In genomic region chr2L:20805624-20806339, dm6 we compare ENCODE assay signal across 1 fruit fly cellular context.
TF ChIP-seq lines count a peak whose summit lies in the region.

No protein-coding gene starts in this region.

TF ChIP-seq in whole organism, embryonic, 481 proteins besides CTCF, POLR2A, EP300 and RAD21 (continued from another document and continues in another):
- TF ChIP-seq CG15696 (tag; optimal IDR thresholded peaks at IDR 0.05; lab: Kevin White, UChicago), result peak; percentile 84
- TF ChIP-seq pan (optimal IDR thresholded peaks at IDR 0.05; lab: Kevin White, UChicago), result no peak
- peak in 1 of 2 experiments; percentile 96 for TF ChIP-seq pan (GFP tag; optimal IDR thresholded peaks at IDR 0.05 in 1 of 2, IDR thresholded peaks at IDR 0.05 in 1 of 2)
- peak; percentile 94 for TF ChIP-seq CG13775 (GFP tag; optimal IDR thresholded peaks at IDR 0.05; lab: Kevin White, UChicago)
- TF ChIP-seq CG6272 (GFP tag; IDR thresholded peaks at IDR 0.05; lab: Robert Waterston, UW), result peak; percentile 92
- peak; percentile 85 for TF ChIP-seq Nf-YB (GFP tag; optimal IDR thresholded peaks at IDR 0.05; lab: Kevin White, UChicago)
- peak; percentile 90 for TF ChIP-seq chm (GFP tag; IDR thresholded peaks at IDR 0.05; lab: Robert Waterston, UW)
- TF ChIP-seq CG11695 (GFP tag; IDR thresholded peaks at IDR 0.05; lab: Robert Waterston, UW), result peak; percentile 95
- TF ChIP-seq HLH3B (GFP tag; IDR thresholded peaks at IDR 0.05; lab: Robert Waterston, UW), result peak; percentile 91
- peak; percentile 96 for TF ChIP-seq CG9727 (GFP tag; optimal IDR thresholded peaks at IDR 0.05; lab: Kevin White, UChicago)
- peak; percentile 73; the same call in 1 of the 2 replicates for TF ChIP-seq CG10321 (GFP tag; IDR thresholded peaks at IDR 0.05; lab: Robert Waterston, UW)
- no peak for TF ChIP-seq hth (optimal IDR thresholded peaks at IDR 0.05; lab: Kevin White, UChicago)
- peak; percentile 60 for TF ChIP-seq dm (GFP tag; optimal IDR thresholded peaks at IDR 0.05; lab: Kevin White, UChicago)
- peak; percentile 92 for TF ChIP-seq CG7372 (GFP tag; IDR thresholded peaks at IDR 0.05; lab: Robert Waterston, UW)
- peak in 1 of 2 experiments; percentile 97 for TF ChIP-seq bsh (GFP tag; optimal IDR thresholded peaks at IDR 0.05; lab: Kevin White, UChicago)
- TF ChIP-seq crol (GFP tag; IDR thresholded peaks at IDR 0.05; lab: Robert Waterston, UW), result peak; percentile 56
- no peak for TF ChIP-seq gfzf (GFP tag; optimal IDR thresholded peaks at IDR 0.05; lab: Kevin White, UChicago)
- TF ChIP-seq Elba2 (GFP tag; optimal IDR thresholded peaks at IDR 0.05; lab: Kevin White, UChicago), result peak; percentile 18
- peak; percentile 93 for TF ChIP-seq CG43689 (GFP tag; IDR thresholded peaks at IDR 0.05; lab: Robert Waterston, UW)
- TF ChIP-seq CG1647 (GFP tag; optimal IDR thresholded peaks at IDR 0.05; lab: Kevin White, UChicago), result peak; percentile 81
- peak; percentile 87 for TF ChIP-seq CG10462 (GFP tag; optimal IDR thresholded peaks at IDR 0.05; lab: Kevin White, UChicago)
- TF ChIP-seq ci (GFP tag; IDR thresholded peaks at IDR 0.05; lab: Robert Waterston, UW), result peak; percentile 96
- TF ChIP-seq CG33557 (GFP tag; optimal IDR thresholded peaks at IDR 0.05; lab: Kevin White, UChicago), result peak; percentile 78
- TF ChIP-seq CG11504 (tag; optimal IDR thresholded peaks at IDR 0.05; lab: Kevin White, UChicago), result peak; percentile 95
- peak; percentile 26 for TF ChIP-seq nom (GFP tag; optimal IDR thresholded peaks at IDR 0.05; lab: Kevin White, UChicago)
- TF ChIP-seq CG12219 (GFP tag; optimal IDR thresholded peaks at IDR 0.05; lab: Kevin White, UChicago), result peak; percentile 96
- peak; percentile 91 for TF ChIP-seq Optix (GFP tag; IDR thresholded peaks at IDR 0.05; lab: Robert Waterston, UW)
- TF ChIP-seq wek (GFP tag; optimal IDR thresholded peaks at IDR 0.05; lab: Kevin White, UChicago), result peak; percentile 70
- TF ChIP-seq CG8944 (GFP tag; optimal IDR thresholded peaks at IDR 0.05; lab: Kevin White, UChicago), result peak; percentile 69
- peak; percentile 19 for TF ChIP-seq CG14965 (GFP tag; optimal IDR thresholded peaks at IDR 0.05; lab: Kevin White, UChicago; ENCODE audit: borderline replicate concordance)
- peak; percentile 64 for TF ChIP-seq emc (GFP tag; optimal IDR thresholded peaks at IDR 0.05; lab: Kevin White, UChicago)
- TF ChIP-seq Neu2 (GFP tag; optimal IDR thresholded peaks at IDR 0.05; lab: Kevin White, UChicago; ENCODE audit: borderline replicate concordance), result no peak
- TF ChIP-seq dan (GFP tag; IDR thresholded peaks at IDR 0.05; lab: Robert Waterston, UW), result no peak; the same call in 1 of the 2 replicates
- TF ChIP-seq Camta (GFP tag; optimal IDR thresholded peaks at IDR 0.05; lab: Kevin White, UChicago), result peak; percentile 74
- peak; percentile 89 for TF ChIP-seq twi (tag; optimal IDR thresholded peaks at IDR 0.05; lab: Kevin White, UChicago)
- peak; percentile 70; the same call in 2 of the 3 replicates for TF ChIP-seq hb (GFP tag; IDR thresholded peaks at IDR 0.05; lab: Robert Waterston, UW; ENCODE audit: partially characterized antibody)
- TF ChIP-seq fd64A (GFP tag; optimal IDR thresholded peaks at IDR 0.05; lab: Kevin White, UChicago), result peak; percentile 84
- TF ChIP-seq CG8478 (optimal IDR thresholded peaks at IDR 0.05; lab: Kevin White, UChicago), result no peak
- peak; percentile 91 for TF ChIP-seq CG3407 (GFP tag; optimal IDR thresholded peaks at IDR 0.05; lab: Kevin White, UChicago)
- no peak for TF ChIP-seq pb (GFP tag; optimal IDR thresholded peaks at IDR 0.05; lab: Kevin White, UChicago)
- TF ChIP-seq CG4617 (GFP tag; optimal IDR thresholded peaks at IDR 0.05; lab: Kevin White, UChicago; ENCODE audit: borderline replicate concordance), result peak; percentile 85
- TF ChIP-seq scrt (GFP tag; optimal IDR thresholded peaks at IDR 0.05; lab: Kevin White, UChicago), result peak; percentile 89
- peak; percentile 97 for TF ChIP-seq Fer3 (tag; optimal IDR thresholded peaks at IDR 0.05; lab: Kevin White, UChicago)
- peak; percentile 86 for TF ChIP-seq toy (GFP tag; IDR thresholded peaks at IDR 0.05; lab: Robert Waterston, UW)
- peak; percentile 97 for TF ChIP-seq CG12659 (GFP tag; optimal IDR thresholded peaks at IDR 0.05; lab: Kevin White, UChicago)
- peak; percentile 95 for TF ChIP-seq phol (tag; optimal IDR thresholded peaks at IDR 0.05; lab: Kevin White, UChicago)
- peak; percentile 47 for TF ChIP-seq CG12236 (GFP tag; optimal IDR thresholded peaks at IDR 0.05; lab: Kevin White, UChicago)
- TF ChIP-seq ind (GFP tag; optimal IDR thresholded peaks at IDR 0.05; lab: Kevin White, UChicago), result peak; percentile 94
- peak; percentile 76 for TF ChIP-seq tx (GFP tag; optimal IDR thresholded peaks at IDR 0.05; lab: Kevin White, UChicago)
- TF ChIP-seq Tbp (GFP tag; optimal IDR thresholded peaks at IDR 0.05; lab: Kevin White, UChicago), result no peak
- peak in 1 of 2 experiments; percentile 81 for TF ChIP-seq Hr78 (GFP tag; optimal IDR thresholded peaks at IDR 0.05; lab: Kevin White, UChicago)
- peak; percentile 92 for TF ChIP-seq CG9215 (GFP tag; IDR thresholded peaks at IDR 0.05; lab: Robert Waterston, UW)
- TF ChIP-seq CG18619 (GFP tag; optimal IDR thresholded peaks at IDR 0.05; lab: Kevin White, UChicago), result peak; percentile 95
- peak; percentile 92 for TF ChIP-seq sisA (GFP tag; IDR thresholded peaks at IDR 0.05; lab: Robert Waterston, UW)
- peak; percentile 63 for TF ChIP-seq CG4282 (GFP tag; optimal IDR thresholded peaks at IDR 0.05; lab: Kevin White, UChicago)
- peak; percentile 86 for TF ChIP-seq Jarid2 (GFP tag; optimal IDR thresholded peaks at IDR 0.05; lab: Kevin White, UChicago)
- peak; percentile 80; the same call in 3 of the 4 replicates for TF ChIP-seq chinmo (GFP tag; IDR thresholded peaks at IDR 0.05; lab: Robert Waterston, UW; ENCODE audit: partially characterized antibody)
- peak; percentile 96 for TF ChIP-seq Xrp1 (GFP tag; IDR thresholded peaks at IDR 0.05; lab: Robert Waterston, UW)
- TF ChIP-seq CG15514 (GFP tag; optimal IDR thresholded peaks at IDR 0.05; lab: Kevin White, UChicago), result peak; percentile 92
- no peak for TF ChIP-seq zf30C (GFP tag; optimal IDR thresholded peaks at IDR 0.05; lab: Kevin White, UChicago)
- TF ChIP-seq CG31365 (tag; optimal IDR thresholded peaks at IDR 0.05; lab: Kevin White, UChicago), result peak; percentile 78
- TF ChIP-seq lbe (GFP tag; optimal IDR thresholded peaks at IDR 0.05; lab: Kevin White, UChicago), result peak; percentile 18
- peak; percentile 88 for TF ChIP-seq CG4328 (GFP tag; optimal IDR thresholded peaks at IDR 0.05; lab: Kevin White, UChicago)
- TF ChIP-seq CG3163 (GFP tag; optimal IDR thresholded peaks at IDR 0.05; lab: Kevin White, UChicago), result peak; percentile 7
- peak; percentile 97 for TF ChIP-seq so (GFP tag; IDR thresholded peaks at IDR 0.05; lab: Robert Waterston, UW)
- TF ChIP-seq sna (GFP tag; IDR thresholded peaks at IDR 0.05; lab: Robert Waterston, UW; ENCODE audit: partially characterized antibody), result peak; percentile 33; the same call in 1 of the 2 replicates
- peak; percentile 96 for TF ChIP-seq CG18262 (tag; optimal IDR thresholded peaks at IDR 0.05; lab: Kevin White, UChicago)
- TF ChIP-seq mld (GFP tag; IDR thresholded peaks at IDR 0.05; lab: Robert Waterston, UW; ENCODE audit: partially characterized antibody), result peak; percentile 80; the same call in 2 of the 3 replicates
- peak; percentile 94 for TF ChIP-seq caup (GFP tag; optimal IDR thresholded peaks at IDR 0.05; lab: Kevin White, UChicago; ENCODE audit: severe bottlenecking)
- peak; percentile 97 for TF ChIP-seq unpg (GFP tag; optimal IDR thresholded peaks at IDR 0.05; lab: Kevin White, UChicago)
- peak; percentile 94 for TF ChIP-seq CG16815 (GFP tag; optimal IDR thresholded peaks at IDR 0.05; lab: Kevin White, UChicago)
- TF ChIP-seq Doc2 (GFP tag; IDR thresholded peaks at IDR 0.05; lab: Robert Waterston, UW), result peak; percentile 88
- TF ChIP-seq dysf (GFP tag; IDR thresholded peaks at IDR 0.05; lab: Robert Waterston, UW), result peak; percentile 97
- peak; percentile 57 for TF ChIP-seq CG9609 (GFP tag; optimal IDR thresholded peaks at IDR 0.05; lab: Kevin White, UChicago)
- TF ChIP-seq fd96Cb (tag; optimal IDR thresholded peaks at IDR 0.05; lab: Kevin White, UChicago), result peak; percentile 92
- peak; percentile 94 for TF ChIP-seq NfI (GFP tag; optimal IDR thresholded peaks at IDR 0.05; lab: Kevin White, UChicago)
- peak; percentile 72; the same call in 1 of the 2 replicates for TF ChIP-seq CG16779 (GFP tag; IDR thresholded peaks at IDR 0.05; lab: Robert Waterston, UW)
- no peak for TF ChIP-seq Kr (GFP tag; optimal IDR thresholded peaks at IDR 0.05; lab: Kevin White, UChicago)
- TF ChIP-seq NC2α (GFP tag; optimal IDR thresholded peaks at IDR 0.05; lab: Kevin White, UChicago), result peak; percentile 15
- TF ChIP-seq grn (GFP tag; optimal IDR thresholded peaks at IDR 0.05; lab: Kevin White, UChicago), result peak; percentile 58
- peak; percentile 92 for TF ChIP-seq CG6854 (GFP tag; optimal IDR thresholded peaks at IDR 0.05; lab: Kevin White, UChicago)
- peak; percentile 98 for TF ChIP-seq Atf6 (GFP tag; IDR thresholded peaks at IDR 0.05; lab: Robert Waterston, UW)
- TF ChIP-seq Antp (GFP tag; optimal IDR thresholded peaks at IDR 0.05; lab: Kevin White, UChicago), result peak; percentile 17
- peak; percentile 94 for TF ChIP-seq CG1602 (GFP tag; optimal IDR thresholded peaks at IDR 0.05; lab: Kevin White, UChicago)
- peak; percentile 98 for TF ChIP-seq CG2712 (tag; optimal IDR thresholded peaks at IDR 0.05; lab: Kevin White, UChicago)
- TF ChIP-seq Dek (tag; optimal IDR thresholded peaks at IDR 0.05; lab: Kevin White, UChicago), result peak; percentile 95
- peak; percentile 69 for TF ChIP-seq CG30020 (tag; optimal IDR thresholded peaks at IDR 0.05; lab: Kevin White, UChicago)
- TF ChIP-seq Spps (tag; optimal IDR thresholded peaks at IDR 0.05; lab: Kevin White, UChicago), result peak; percentile 92
- TF ChIP-seq CG7928 (GFP tag; optimal IDR thresholded peaks at IDR 0.05; lab: Kevin White, UChicago), result peak; percentile 68
- peak; percentile 71 for TF ChIP-seq CG6791 (GFP tag; IDR thresholded peaks at IDR 0.05; lab: Robert Waterston, UW; ENCODE audit: partially characterized antibody)
- TF ChIP-seq Deaf1 (tag; optimal IDR thresholded peaks at IDR 0.05; lab: Kevin White, UChicago), result peak; percentile 81
- peak in 1 of 3 experiments; percentile 92 for TF ChIP-seq lola (GFP tag; optimal IDR thresholded peaks at IDR 0.05; lab: Kevin White, UChicago)
- peak; percentile 92 for TF ChIP-seq salm (tag; optimal IDR thresholded peaks at IDR 0.05; lab: Kevin White, UChicago)
- peak; percentile 95 for TF ChIP-seq CG2875 (GFP tag; optimal IDR thresholded peaks at IDR 0.05; lab: Kevin White, UChicago)
- TF ChIP-seq cas (GFP tag; IDR thresholded peaks at IDR 0.05; lab: Robert Waterston, UW), result peak; percentile 85
- peak; percentile 96 for TF ChIP-seq CG17829 (tag; optimal IDR thresholded peaks at IDR 0.05; lab: Kevin White, UChicago)
- TF ChIP-seq CG8359 (GFP tag; optimal IDR thresholded peaks at IDR 0.05; lab: Kevin White, UChicago; ENCODE audit: borderline replicate concordance), result peak; percentile 84
- peak; percentile 95 for TF ChIP-seq az2 (GFP tag; optimal IDR thresholded peaks at IDR 0.05; lab: Kevin White, UChicago)
- peak; percentile 97 for TF ChIP-seq CG15269 (tag; optimal IDR thresholded peaks at IDR 0.05; lab: Kevin White, UChicago)
- TF ChIP-seq ro (GFP tag; IDR thresholded peaks at IDR 0.05; lab: Robert Waterston, UW), result peak; percentile 89
- peak; percentile 98 for TF ChIP-seq lab (GFP tag; optimal IDR thresholded peaks at IDR 0.05; lab: Kevin White, UChicago)
- peak; percentile 80 for TF ChIP-seq CG16863 (GFP tag; optimal IDR thresholded peaks at IDR 0.05; lab: Kevin White, UChicago)
- peak; percentile 66 for TF ChIP-seq CG13624 (GFP tag; optimal IDR thresholded peaks at IDR 0.05; lab: Kevin White, UChicago)
- peak; percentile 64; the same call in 2 of the 4 replicates for TF ChIP-seq Dll (GFP tag; IDR thresholded peaks at IDR 0.05; lab: Robert Waterston, UW; ENCODE audit: partially characterized antibody)
- TF ChIP-seq CG9437 (GFP tag; optimal IDR thresholded peaks at IDR 0.05; lab: Kevin White, UChicago), result peak; percentile 92
- peak; percentile 32 for TF ChIP-seq shn (GFP tag; optimal IDR thresholded peaks at IDR 0.05; lab: Kevin White, UChicago)
- no peak for TF ChIP-seq btn (GFP tag; optimal IDR thresholded peaks at IDR 0.05; lab: Kevin White, UChicago)
- peak; percentile 95 for TF ChIP-seq CG9932 (GFP tag; IDR thresholded peaks at IDR 0.05; lab: Robert Waterston, UW)
- peak; percentile 64 for TF ChIP-seq bigmax (GFP tag; optimal IDR thresholded peaks at IDR 0.05; lab: Kevin White, UChicago)
- peak; percentile 95 for TF ChIP-seq gsb (GFP tag; IDR thresholded peaks at IDR 0.05; lab: Robert Waterston, UW)
- TF ChIP-seq schlank (tag; optimal IDR thresholded peaks at IDR 0.05; lab: Kevin White, UChicago), result peak; percentile 85
- TF ChIP-seq CG2116 (GFP tag; optimal IDR thresholded peaks at IDR 0.05; lab: Kevin White, UChicago), result peak; percentile 73
- TF ChIP-seq Rx (GFP tag; IDR thresholded peaks at IDR 0.05; lab: Robert Waterston, UW), result peak; percentile 89
- TF ChIP-seq Sry-β (GFP tag; optimal IDR thresholded peaks at IDR 0.05; lab: Kevin White, UChicago), result peak; percentile 45
- TF ChIP-seq luna (GFP tag; optimal IDR thresholded peaks at IDR 0.05; lab: Kevin White, UChicago), result peak; percentile 2
- peak; percentile 86 for TF ChIP-seq bab2 (GFP tag; optimal IDR thresholded peaks at IDR 0.05; lab: Kevin White, UChicago)
- peak; percentile 91 for TF ChIP-seq rib (GFP tag; IDR thresholded peaks at IDR 0.05; lab: Robert Waterston, UW)
- peak; percentile 91 for TF ChIP-seq CG11085 (GFP tag; IDR thresholded peaks at IDR 0.05; lab: Robert Waterston, UW)
- peak; percentile 96 for TF ChIP-seq grau (tag; optimal IDR thresholded peaks at IDR 0.05; lab: Kevin White, UChicago)
- peak; percentile 96 for TF ChIP-seq oc (tag; optimal IDR thresholded peaks at IDR 0.05; lab: Kevin White, UChicago)
- peak; percentile 89 for TF ChIP-seq bowl (GFP tag; IDR thresholded peaks at IDR 0.05; lab: Robert Waterston, UW)
- TF ChIP-seq CG1603 (tag; optimal IDR thresholded peaks at IDR 0.05; lab: Kevin White, UChicago), result peak; percentile 96
- peak; percentile 65 for TF ChIP-seq fd102C (GFP tag; optimal IDR thresholded peaks at IDR 0.05; lab: Kevin White, UChicago)
- TF ChIP-seq CG17385 (GFP tag; optimal IDR thresholded peaks at IDR 0.05; lab: Kevin White, UChicago), result peak; percentile 92
- TF ChIP-seq CG12155 (GFP tag; optimal IDR thresholded peaks at IDR 0.05; lab: Kevin White, UChicago), result peak; percentile 95
- peak; percentile 85 for TF ChIP-seq CG10274 (GFP tag; optimal IDR thresholded peaks at IDR 0.05; lab: Kevin White, UChicago)
- peak; percentile 84 for TF ChIP-seq trh (GFP tag; optimal IDR thresholded peaks at IDR 0.05; lab: Kevin White, UChicago)
- TF ChIP-seq fru (optimal IDR thresholded peaks at IDR 0.05; lab: Kevin White, UChicago), result no peak
